Fruit fly (Drosophila melanogaster) whole organism, wandering third instar larva: ENCODE measurements around the gene Asciz.

Experiments used
- Abd-B ChIP-seq: fragments of >200 bp; optimal IDR thresholded peaks from 2 replicates; lab custom pipeline; 2017; ENCODE audit warnings: missing biosample characterization, missing genetic modification characterization
- CG32264 ChIP-seq: fragments of 200-800 bp; sonication (Bioruptor generic); optimal IDR thresholded peaks from 2 replicates; lab custom pipeline; 2016; ENCODE audit warnings: missing biosample characterization, missing genetic modification characterization
- CG9705 ChIP-seq: fragments of 200-800 bp; sonication (Bioruptor generic); optimal IDR thresholded peaks from 2 replicates; lab custom pipeline; 2018; ENCODE audit warnings: missing biosample characterization, mild to moderate bottlenecking, missing genetic modification characterization
- CrebA ChIP-seq: fragments of 200-800 bp; sonication (Bioruptor generic); optimal IDR thresholded peaks from 2 replicates; lab custom pipeline; 2016; ENCODE audit warnings: missing biosample characterization, mild to moderate bottlenecking, missing genetic modification characterization, borderline replicate concordance
- Dfd ChIP-seq: fragments of >200 bp; optimal IDR thresholded peaks from 2 replicates; lab custom pipeline; 2017; ENCODE audit warnings: missing biosample characterization, missing genetic modification characterization
- Dif ChIP-seq: fragments of 200-275, 200-300 bp; sonication (Bioruptor generic); optimal IDR thresholded peaks from 2 replicates; lab custom pipeline; 2018; ENCODE audit warnings: missing biosample characterization, missing genetic modification characterization; ENCODE audit not compliant: partially characterized antibody
- HLH106 ChIP-seq: fragments of 200-800 bp; optimal IDR thresholded peaks from 3 replicates; lab custom pipeline; 2019; ENCODE audit warnings: missing biosample characterization, mild to moderate bottlenecking, missing genetic modification characterization, moderate library complexity
- Hnf4 ChIP-seq: fragments of 200-800 bp; sonication (Bioruptor generic); optimal IDR thresholded peaks from 2 replicates; lab custom pipeline; 2016; ENCODE audit warnings: missing biosample characterization, mild to moderate bottlenecking, missing genetic modification characterization
- Hr83 ChIP-seq: fragments of 200-300 bp; sonication (Bioruptor generic); optimal IDR thresholded peaks from 2 replicates; lab custom pipeline; 2016; ENCODE audit warnings: missing biosample characterization, mild to moderate bottlenecking, missing genetic modification characterization, moderate library complexity; ENCODE audit not compliant: poor library complexity, severe bottlenecking
- Mio ChIP-seq: sonication (Bioruptor generic); optimal IDR thresholded peaks from 2 replicates; lab custom pipeline; 2016; ENCODE audit warnings: missing biosample characterization, missing genetic modification characterization
- Myc ChIP-seq: fragments of >200 bp; optimal IDR thresholded peaks from 2 replicates; lab custom pipeline; 2017
- N ChIP-seq: fragments of >200 bp; optimal IDR thresholded peaks from 2 replicates; lab custom pipeline; 2018; ENCODE audit warnings: missing biosample characterization, missing external identifiers, missing genetic modification characterization
- OdsH ChIP-seq: fragments of 200-800 bp; sonication (Bioruptor generic); optimal IDR thresholded peaks from 2 replicates; lab custom pipeline; 2016; ENCODE audit warnings: missing biosample characterization, mild to moderate bottlenecking, missing genetic modification characterization
- Rel ChIP-seq, 2 experiments: fragments of 200-800 bp; sonication (Bioruptor generic) in 1 of 2; optimal IDR thresholded peaks; 2 replicates in 1 of 2; 3 replicates in 1 of 2; lab custom pipeline; 2016 to 2019; ENCODE audit warnings: mild to moderate bottlenecking in 2 of 2, missing biosample characterization in 2 of 2, missing genetic modification characterization in 2 of 2, moderate library complexity in 1 of 2
- Vsx2 ChIP-seq: fragments of 200-300, 225-300 bp; sonication (Bioruptor generic); optimal IDR thresholded peaks from 2 replicates; lab custom pipeline; 2018; ENCODE audit warnings: missing biosample characterization, missing genetic modification characterization; ENCODE audit not compliant: partially characterized antibody
- br ChIP-seq: fragments of 200-800 bp; sonication (Bioruptor generic); optimal IDR thresholded peaks from 2 replicates; lab custom pipeline; 2016; ENCODE audit warnings: missing biosample characterization, missing genetic modification characterization
- brk ChIP-seq: fragments of 200-800 bp; sonication (Bioruptor generic); optimal IDR thresholded peaks from 2 replicates; lab custom pipeline; 2016; ENCODE audit warnings: missing biosample characterization, mild to moderate bottlenecking, missing genetic modification characterization
- dmrt93B ChIP-seq: fragments of 200-800 bp; sonication (Bioruptor generic); optimal IDR thresholded peaks from 2 replicates; lab custom pipeline; 2018; ENCODE audit warnings: missing biosample characterization, mild to moderate bottlenecking, missing genetic modification characterization
- dsf ChIP-seq: sonication (Bioruptor generic); optimal IDR thresholded peaks from 2 replicates; lab custom pipeline; 2016; ENCODE audit warnings: missing biosample characterization, missing genetic modification characterization, borderline replicate concordance
- ey ChIP-seq: fragments of 200-800 bp; sonication (Bioruptor generic); optimal IDR thresholded peaks from 2 replicates; lab custom pipeline; 2016; ENCODE audit warnings: missing biosample characterization, missing genetic modification characterization
- foxo ChIP-seq, 2 experiments: fragments of 200-800 bp; sonication (Bioruptor generic); optimal IDR thresholded peaks; 2 replicates in 1 of 2; 3 replicates in 1 of 2; lab custom pipeline; 2016 to 2017; ENCODE audit warnings: missing biosample characterization in 2 of 2, missing genetic modification characterization in 2 of 2
- fru ChIP-seq: fragments of 200-800 bp; sonication (Bioruptor generic); optimal IDR thresholded peaks from 3 replicates; lab custom pipeline; 2016; ENCODE audit warnings: missing biosample characterization, mild to moderate bottlenecking, missing genetic modification characterization
- h ChIP-seq: fragments of 200-800 bp; sonication (Bioruptor generic); optimal IDR thresholded peaks from 3 replicates; lab custom pipeline; 2016; ENCODE audit warnings: missing biosample characterization, mild to moderate bottlenecking, missing genetic modification characterization
- jim ChIP-seq: fragments of 175-275, 200-325 bp; sonication (Bioruptor generic); optimal IDR thresholded peaks from 2 replicates; lab custom pipeline; 2016; ENCODE audit warnings: missing biosample characterization, mild to moderate bottlenecking, missing genetic modification characterization
- lola ChIP-seq: fragments of >200 bp; optimal IDR thresholded peaks from 2 replicates; lab custom pipeline; 2017; ENCODE audit warnings: missing biosample characterization, missing genetic modification characterization
- pan ChIP-seq: fragments of >200 bp; optimal IDR thresholded peaks from 2 replicates; lab custom pipeline; 2017
- psq ChIP-seq: fragments of 200-800 bp; sonication (Bioruptor generic); optimal IDR thresholded peaks from 3 replicates; lab custom pipeline; 2017; ENCODE audit warnings: missing biosample characterization, mild to moderate bottlenecking, missing genetic modification characterization, moderate library complexity
- rgr ChIP-seq: fragments of 200-800 bp; sonication (Bioruptor generic); optimal IDR thresholded peaks from 3 replicates; lab custom pipeline; 2016; ENCODE audit warnings: missing biosample characterization, mild to moderate bottlenecking, missing genetic modification characterization
- sage ChIP-seq: fragments of 200-800 bp; sonication (Bioruptor generic); optimal IDR thresholded peaks from 2 replicates; lab custom pipeline; 2016; ENCODE audit warnings: missing biosample characterization, mild to moderate bottlenecking, missing genetic modification characterization
- sv ChIP-seq: fragments of 200-800 bp; sonication (Bioruptor generic); optimal IDR thresholded peaks from 3 replicates; lab custom pipeline; 2016; ENCODE audit warnings: missing biosample characterization, missing genetic modification characterization
- tai ChIP-seq: sonication (Bioruptor generic); optimal IDR thresholded peaks from 2 replicates; lab custom pipeline; 2016; ENCODE audit warnings: missing biosample characterization, missing genetic modification characterization
- usp ChIP-seq: fragments of >200 bp; optimal IDR thresholded peaks from 2 replicates; lab custom pipeline; 2017; ENCODE audit warnings: missing biosample characterization, missing genetic modification characterization
- woc ChIP-seq: sonication (Bioruptor generic); optimal IDR thresholded peaks from 2 replicates; lab custom pipeline; 2016; ENCODE audit warnings: missing biosample characterization, mild to moderate bottlenecking, missing genetic modification characterization

Asciz gene

dm6 chr3L:3162584-3162983, 3.5 kb downstream of the Asciz start:
- TF ChIP-seq fru (GFP tag; lab: Kevin White, UChicago) (no peak), CG32264 (GFP tag; lab: Kevin White, UChicago) (no peak), brk (GFP tag; lab: Kevin White, UChicago) (no peak), usp (GFP tag; lab: Kevin White, UChicago) (no peak), lola (GFP tag; lab: Kevin White, UChicago) (no peak), Vsx2 (GFP tag; lab: Kevin White, UChicago) (no peak), Abd-B (no peak), Hr83 (no peak), rgr (GFP tag; lab: Kevin White, UChicago) (no peak), CrebA (GFP tag; lab: Kevin White, UChicago) (no peak), pan (lab: Kevin White, UChicago) (no peak)

DNA sequence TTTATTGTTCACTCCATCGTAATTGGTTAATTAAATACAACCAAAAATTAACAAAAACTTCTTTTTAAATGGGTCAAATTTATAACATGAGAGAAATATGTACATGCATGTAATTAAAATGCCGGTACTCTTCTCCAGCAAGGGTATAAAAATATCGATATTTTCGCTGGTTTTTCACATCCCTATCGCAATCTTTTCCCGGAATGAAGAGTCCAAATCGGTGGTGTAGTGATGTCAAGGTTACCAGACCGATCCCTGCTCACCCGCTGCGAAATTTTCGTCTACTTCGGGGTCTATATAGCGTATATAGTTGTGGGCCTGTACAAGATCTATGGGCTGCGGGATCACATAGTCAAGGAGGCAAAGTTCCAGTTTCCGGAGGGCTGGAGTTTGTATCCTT, 4.1 kb downstream of the Asciz start, which contains the start of gene rasp:
Gene rasp, plus strand, starts transcription at position 213 of the 400 bp plus-strand sequence.
- TF ChIP-seq Rel (GFP tag; optimal IDR thresholded peaks at IDR 0.05; lab: Kevin White, UChicago), result no peak
- TF ChIP-seq Rel (tag; optimal IDR thresholded peaks at IDR 0.05; lab: Kevin White, UChicago), result peak; percentile 59
- TF ChIP-seq Dfd (GFP tag; lab: Kevin White, UChicago), result no peak

dm6 chr3L:3159309-3160194, 6.5 kb downstream of the Asciz start, which contains the start of the genes ND-30 and CG15812:
Gene ND-30 (minus strand): TSS chr3L:3159578.
Gene CG15812 (plus strand): TSS chr3L:3159991.
- TF ChIP-seq CrebA (GFP tag; lab: Kevin White, UChicago) (no peak), psq (GFP tag; lab: Kevin White, UChicago) (peak; percentile 22), Hr83 (peak; percentile 5), foxo (GFP tag; optimal IDR thresholded peaks at IDR 0.05; lab: Kevin White, UChicago) (peak in 1 of 2 experiments; percentile 21), Mio (GFP tag; lab: Kevin White, UChicago) (no peak), Dif (no peak)

DNA sequence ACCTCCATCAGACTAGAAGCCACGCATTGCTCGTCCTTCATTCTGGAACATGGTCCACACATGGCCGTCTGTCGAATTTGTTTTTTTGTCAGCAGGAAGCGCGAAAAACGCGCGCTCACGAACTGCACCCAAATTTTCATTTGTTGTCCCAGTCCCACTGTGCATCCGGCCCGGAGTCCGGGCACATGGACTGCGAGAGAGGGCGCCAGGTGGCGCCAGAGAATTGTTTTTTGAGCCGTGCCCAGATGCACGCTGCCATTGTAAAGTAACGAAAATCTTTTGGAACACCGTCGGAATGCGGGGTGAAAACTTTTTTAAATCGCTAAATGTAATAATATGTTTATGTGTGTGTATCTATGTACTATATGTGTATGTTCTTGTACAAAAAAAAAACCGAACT, 8.4 kb downstream of the Asciz start:
- TF ChIP-seq Hr83, result no peak
- TF ChIP-seq Dif, result no peak
- no peak for TF ChIP-seq OdsH (GFP tag; lab: Kevin White, UChicago)
- no peak for TF ChIP-seq Myc

- no peak for TF ChIP-seq CrebA (GFP tag; lab: Kevin White, UChicago)
- TF ChIP-seq rgr (GFP tag; lab: Kevin White, UChicago), result no peak
- TF ChIP-seq Dfd (GFP tag; lab: Kevin White, UChicago), result peak; percentile 92
These were observed 15.7 kb downstream of the Asciz start for dm6 chr3L:3150376-3150775.

- TF ChIP-seq Dfd (GFP tag; lab: Kevin White, UChicago) (no peak), HLH106 (tag; lab: Kevin White, UChicago) (no peak), tai (no peak), CrebA (GFP tag; lab: Kevin White, UChicago) (no peak), fru (GFP tag; lab: Kevin White, UChicago) (no peak), Myc (no peak), N (GFP tag; lab: Kevin White, UChicago) (no peak), CG9705 (no peak), ey (GFP tag; lab: Kevin White, UChicago) (no peak), woc (GFP tag; lab: Kevin White, UChicago) (no peak), jim (no peak), Abd-B (no peak), pan (lab: Kevin White, UChicago) (no peak), lola (GFP tag; lab: Kevin White, UChicago) (no peak), Hnf4 (GFP tag; lab: Kevin White, UChicago) (no peak), foxo (GFP tag; optimal IDR thresholded peaks at IDR 0.05; lab: Kevin White, UChicago) (no peak), brk (GFP tag; lab: Kevin White, UChicago) (no peak), sv (GFP tag; lab: Kevin White, UChicago) (no peak), CG32264 (GFP tag; lab: Kevin White, UChicago) (no peak), rgr (GFP tag; lab: Kevin White, UChicago) (no peak), h (GFP tag; lab: Kevin White, UChicago) (peak; percentile 9), Rel (GFP tag; optimal IDR thresholded peaks at IDR 0.05; lab: Kevin White, UChicago) (no peak), Rel (tag; optimal IDR thresholded peaks at IDR 0.05; lab: Kevin White, UChicago) (peak; percentile 14), sage (GFP tag; lab: Kevin White, UChicago) (no peak), Vsx2 (GFP tag; lab: Kevin White, UChicago) (no peak), dmrt93B (no peak), dsf (no peak), br (GFP tag; lab: Kevin White, UChicago) (no peak), Hr83 (no peak)
These were observed 16.8 kb downstream of the Asciz start for dm6 chr3L:3149060-3149872.
